Worm (Caenorhabditis elegans): ENCODE results near the gene ilkp-1.

Gene ilkp-1

DNA sequence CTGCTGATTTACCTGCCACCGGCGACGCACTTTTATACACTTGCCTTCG is 33.4 kb upstream of the ilkp-1 start, which contains the start of gene ram-2:
TSS of gene ram-2 (minus strand) at position 47 of the 49 bp plus-strand sequence.
- TF ChIP-seq flt-1 (GFP tag; IDR thresholded peaks at IDR 0.05) (no peak), aly-1 (tag; optimal IDR thresholded peaks at IDR 0.05) (no peak), scrt-1 (GFP tag; IDR thresholded peaks at IDR 0.05) (no peak), hnd-1 (tag; optimal IDR thresholded peaks at IDR 0.05) (no peak), ets-7 (tag; optimal IDR thresholded peaks at IDR 0.05) (no peak), sea-1 (GFP tag; conservative IDR thresholded peaks at IDR 0.05) (no peak), hmg-4 (GFP tag; optimal IDR thresholded peaks at IDR 0.05) (no peak), tra-4 (tag; optimal IDR thresholded peaks at IDR 0.05) (no peak), pes-1 (GFP tag; IDR thresholded peaks at IDR 0.05) (no peak), ceh-13 (GFP tag; optimal IDR thresholded peaks at IDR 0.05) (no peak), tbx-37 (GFP tag; conservative IDR thresholded peaks at IDR 0.05) (no peak), tbx-11 (GFP tag; IDR thresholded peaks at IDR 0.05) (no peak), B0310.2 (tag; optimal IDR thresholded peaks at IDR 0.05) (no peak), hmbx-1 (tag; optimal IDR thresholded peaks at IDR 0.05) (no peak), ama-1 (optimal IDR thresholded peaks at IDR 0.05) (no peak), F13C5.2 (tag; optimal IDR thresholded peaks at IDR 0.05) (no peak), ceh-36 (tag; optimal IDR thresholded peaks at IDR 0.05) (no peak)

DNA sequence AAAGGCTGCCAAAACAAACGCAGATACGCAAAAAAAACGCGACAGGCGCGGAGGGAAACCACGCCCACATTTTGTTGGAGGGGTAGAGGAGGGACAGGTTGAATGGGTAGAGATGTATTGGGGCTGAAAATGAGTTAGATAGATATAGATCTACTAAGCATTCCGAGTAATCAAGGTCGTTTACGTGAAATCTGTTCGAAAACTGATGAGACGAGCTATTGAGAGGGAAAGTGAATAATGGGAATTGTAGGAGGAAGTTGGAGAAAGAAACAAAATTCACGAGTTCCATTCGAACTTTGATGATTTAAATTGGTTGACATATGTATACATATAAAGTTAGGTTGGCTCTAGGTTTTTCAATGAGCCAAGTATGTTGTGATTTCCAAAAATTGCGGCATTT is 33.2 kb upstream of the ilkp-1 start:
- TF ChIP-seq hmg-4 (GFP tag; optimal IDR thresholded peaks at IDR 0.05) (no peak), B0310.2 (tag; optimal IDR thresholded peaks at IDR 0.05) (no peak)

DNA sequence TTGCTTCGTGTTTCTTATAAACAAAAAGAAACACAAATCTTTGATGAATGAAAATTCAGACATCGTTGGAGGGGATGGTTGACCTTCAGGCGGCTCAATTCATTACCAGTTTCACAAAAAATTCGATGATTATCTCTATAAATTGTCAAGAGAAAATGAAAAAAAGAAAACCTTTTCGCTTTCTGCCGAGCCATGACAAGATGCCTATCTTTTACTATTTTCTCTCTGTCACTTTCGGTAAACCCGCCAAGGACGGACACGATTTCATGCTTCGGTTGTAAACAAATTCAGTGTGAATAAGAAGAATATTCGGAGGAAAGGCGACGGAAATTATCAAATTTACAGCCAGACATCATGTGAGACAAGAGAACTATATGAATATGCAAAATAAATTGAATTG is 29.3 kb upstream of the ilkp-1 start:
- no peak for TF ChIP-seq ceh-13 (GFP tag; optimal IDR thresholded peaks at IDR 0.05)
- no peak for TF ChIP-seq flt-1 (GFP tag; IDR thresholded peaks at IDR 0.05)
- TF ChIP-seq ets-7 (tag; optimal IDR thresholded peaks at IDR 0.05), result no peak
- no peak for TF ChIP-seq ama-1 (optimal IDR thresholded peaks at IDR 0.05)
- TF ChIP-seq B0310.2 (tag; optimal IDR thresholded peaks at IDR 0.05), result no peak
- TF ChIP-seq ceh-36 (tag; optimal IDR thresholded peaks at IDR 0.05), result no peak
- no peak for TF ChIP-seq tbx-37 (GFP tag; conservative IDR thresholded peaks at IDR 0.05)
- no peak for TF ChIP-seq sea-1 (GFP tag; conservative IDR thresholded peaks at IDR 0.05)
- TF ChIP-seq aly-1 (tag; optimal IDR thresholded peaks at IDR 0.05), result no peak
- no peak for TF ChIP-seq tbx-11 (GFP tag; IDR thresholded peaks at IDR 0.05)
- no peak for TF ChIP-seq hnd-1 (tag; optimal IDR thresholded peaks at IDR 0.05)
- no peak for TF ChIP-seq F13C5.2 (tag; optimal IDR thresholded peaks at IDR 0.05)
- TF ChIP-seq hmg-4 (GFP tag; optimal IDR thresholded peaks at IDR 0.05), result no peak
- TF ChIP-seq tra-4 (tag; optimal IDR thresholded peaks at IDR 0.05), result no peak
- TF ChIP-seq pes-1 (GFP tag; IDR thresholded peaks at IDR 0.05), result no peak
- TF ChIP-seq hmbx-1 (tag; optimal IDR thresholded peaks at IDR 0.05), result no peak
- no peak for TF ChIP-seq scrt-1 (GFP tag; IDR thresholded peaks at IDR 0.05)

DNA sequence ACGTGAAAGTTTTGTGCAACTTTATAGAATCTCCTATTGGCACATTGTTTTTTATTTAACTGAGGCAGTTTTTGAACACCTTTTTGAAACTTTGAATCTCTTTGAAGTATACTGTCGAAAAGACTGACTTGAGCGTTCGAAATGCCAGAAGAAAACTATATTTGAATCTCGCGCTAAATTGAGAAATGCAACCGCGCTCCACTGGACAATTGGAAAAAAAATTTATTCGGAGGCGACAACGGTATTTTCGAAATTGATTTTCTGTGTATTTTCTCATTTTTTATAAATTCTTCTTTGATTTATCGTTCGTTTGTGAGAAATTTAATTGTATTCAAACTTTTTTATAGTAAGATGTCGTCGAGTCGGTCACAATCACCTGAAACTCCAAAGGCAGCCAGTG is 28.0 kb upstream of the ilkp-1 start, which contains the start of gene let-858:
TSS of gene let-858 (plus strand) at position 348 of the 400 bp plus-strand sequence.
- TF ChIP-seq B0310.2 (tag; optimal IDR thresholded peaks at IDR 0.05), result no peak
- TF ChIP-seq hmg-4 (GFP tag; optimal IDR thresholded peaks at IDR 0.05), result no peak
- TF ChIP-seq ama-1 (optimal IDR thresholded peaks at IDR 0.05), result no peak
- no peak for TF ChIP-seq tra-4 (tag; optimal IDR thresholded peaks at IDR 0.05)
- TF ChIP-seq ceh-13 (GFP tag; optimal IDR thresholded peaks at IDR 0.05), result no peak
- no peak for TF ChIP-seq F13C5.2 (tag; optimal IDR thresholded peaks at IDR 0.05)
- TF ChIP-seq ceh-36 (tag; optimal IDR thresholded peaks at IDR 0.05), result no peak
- TF ChIP-seq ets-7 (tag; optimal IDR thresholded peaks at IDR 0.05), result no peak
- no peak for TF ChIP-seq sea-1 (GFP tag; conservative IDR thresholded peaks at IDR 0.05)
- no peak for TF ChIP-seq tbx-37 (GFP tag; conservative IDR thresholded peaks at IDR 0.05)

DNA sequence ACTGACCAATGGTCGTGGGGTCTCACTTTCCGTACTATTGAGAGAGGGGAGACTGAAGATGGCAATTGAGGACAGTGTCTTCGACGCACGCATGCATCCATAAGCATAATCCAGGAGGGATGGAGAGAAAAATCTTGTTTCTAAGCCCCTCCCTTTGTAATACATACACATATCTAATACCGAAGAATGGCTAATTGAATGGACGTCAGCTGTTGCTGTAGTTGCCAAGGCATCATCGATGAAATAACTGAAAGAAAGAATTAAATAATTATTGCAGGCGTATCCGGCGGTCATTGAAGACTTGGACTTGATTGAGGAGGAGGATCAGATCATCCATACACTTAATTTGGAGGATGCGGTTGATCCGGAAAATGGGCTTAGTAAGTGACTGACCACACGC is 24.5 kb upstream of the ilkp-1 start, which contains the start of gene F33A8.7:
TSS of gene F33A8.7 (minus strand) at position 101 of the 400 bp plus-strand sequence.
- TF ChIP-seq tra-4 (tag; optimal IDR thresholded peaks at IDR 0.05), result no peak
- TF ChIP-seq ceh-36 (tag; optimal IDR thresholded peaks at IDR 0.05), result no peak
- no peak for TF ChIP-seq hmbx-1 (tag; optimal IDR thresholded peaks at IDR 0.05)
- TF ChIP-seq ama-1 (optimal IDR thresholded peaks at IDR 0.05), result no peak
- no peak for TF ChIP-seq aly-1 (tag; optimal IDR thresholded peaks at IDR 0.05)
- TF ChIP-seq flt-1 (GFP tag; IDR thresholded peaks at IDR 0.05), result no peak
- TF ChIP-seq tbx-11 (GFP tag; IDR thresholded peaks at IDR 0.05), result no peak
- no peak for TF ChIP-seq hnd-1 (tag; optimal IDR thresholded peaks at IDR 0.05)
- no peak for TF ChIP-seq ceh-13 (GFP tag; optimal IDR thresholded peaks at IDR 0.05)
- no peak for TF ChIP-seq scrt-1 (GFP tag; IDR thresholded peaks at IDR 0.05)
- TF ChIP-seq sea-1 (GFP tag; conservative IDR thresholded peaks at IDR 0.05), result no peak

DNA sequence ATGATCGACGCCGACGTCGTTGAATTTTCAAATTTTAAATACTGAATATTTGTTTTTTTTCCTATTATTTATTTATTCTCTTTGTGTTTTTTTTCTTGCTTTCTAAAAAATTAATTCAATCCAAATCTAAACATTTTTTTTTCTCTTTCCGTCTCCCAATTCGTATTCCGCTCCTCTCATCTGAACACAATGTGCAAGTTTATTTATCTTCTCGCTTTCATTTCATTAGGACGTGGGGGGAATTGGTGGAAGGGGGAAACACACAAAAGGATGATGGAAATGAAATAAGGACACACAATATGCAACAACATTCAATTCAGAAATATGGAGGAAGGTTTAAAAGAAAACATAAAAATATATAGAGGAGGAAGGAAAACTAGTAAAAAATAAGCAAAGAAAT is 22.3 kb upstream of the ilkp-1 start:
- TF ChIP-seq flt-1 (GFP tag; IDR thresholded peaks at IDR 0.05) (no peak), pes-1 (GFP tag; IDR thresholded peaks at IDR 0.05) (no peak), sea-1 (GFP tag; conservative IDR thresholded peaks at IDR 0.05) (no peak), ama-1 (optimal IDR thresholded peaks at IDR 0.05) (no peak), hmg-4 (GFP tag; optimal IDR thresholded peaks at IDR 0.05) (no peak), hmbx-1 (tag; optimal IDR thresholded peaks at IDR 0.05) (no peak), aly-1 (tag; optimal IDR thresholded peaks at IDR 0.05) (no peak), tbx-37 (GFP tag; conservative IDR thresholded peaks at IDR 0.05) (no peak), tbx-11 (GFP tag; IDR thresholded peaks at IDR 0.05) (no peak), hnd-1 (tag; optimal IDR thresholded peaks at IDR 0.05) (no peak), tra-4 (tag; optimal IDR thresholded peaks at IDR 0.05) (no peak), scrt-1 (GFP tag; IDR thresholded peaks at IDR 0.05) (no peak), F13C5.2 (tag; optimal IDR thresholded peaks at IDR 0.05) (no peak)

DNA sequence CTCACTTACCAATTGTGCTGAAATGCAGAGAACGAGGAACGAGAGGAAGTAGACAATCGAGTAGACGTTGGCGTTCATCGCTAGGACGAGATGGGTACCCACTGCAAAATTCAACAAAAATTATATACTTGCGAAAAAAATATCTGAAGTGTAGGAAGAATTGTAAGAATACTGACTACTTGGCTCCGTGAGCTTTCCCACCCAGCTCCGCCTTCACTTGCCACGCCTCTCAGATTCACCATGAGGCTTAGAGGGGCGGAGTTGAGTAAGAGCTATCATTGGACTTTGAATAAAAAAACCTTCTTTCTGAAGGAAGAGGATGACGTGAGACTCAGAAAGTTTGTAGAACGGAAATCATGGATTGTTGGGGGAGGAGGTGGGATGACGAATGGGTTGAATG is 19.8 kb upstream of the ilkp-1 start, which contains the start of gene nlp-18:
TSS of gene nlp-18 (minus strand) at position 101 of the 400 bp plus-strand sequence.
- TF ChIP-seq B0310.2 (tag; optimal IDR thresholded peaks at IDR 0.05) (no peak), aly-1 (tag; optimal IDR thresholded peaks at IDR 0.05) (no peak), ets-7 (tag; optimal IDR thresholded peaks at IDR 0.05) (no peak), F13C5.2 (tag; optimal IDR thresholded peaks at IDR 0.05) (no peak), pes-1 (GFP tag; IDR thresholded peaks at IDR 0.05) (no peak)

DNA sequence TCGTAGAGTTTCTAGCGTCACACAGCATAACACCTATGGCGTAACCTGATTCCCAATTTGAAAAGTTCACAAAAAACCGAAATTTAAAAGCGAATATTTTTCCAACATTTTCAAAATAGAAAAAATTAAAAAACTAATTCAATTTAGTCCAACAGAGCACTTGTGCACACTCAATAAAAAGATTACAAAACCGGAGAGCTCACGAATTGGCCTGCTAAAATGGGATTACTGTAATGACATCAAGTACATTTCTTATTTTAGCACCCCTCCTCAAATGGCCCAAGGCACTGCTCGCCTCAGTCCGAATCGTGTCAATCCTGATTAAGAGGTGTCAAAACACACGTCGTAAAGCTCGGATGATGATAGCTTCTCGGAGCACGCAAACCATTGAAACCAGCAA is 17.2 kb upstream of the ilkp-1 start:
- TF ChIP-seq F13C5.2 (tag; optimal IDR thresholded peaks at IDR 0.05), result no peak
- no peak for TF ChIP-seq flt-1 (GFP tag; IDR thresholded peaks at IDR 0.05)
- TF ChIP-seq aly-1 (tag; optimal IDR thresholded peaks at IDR 0.05), result no peak
- TF ChIP-seq ceh-13 (GFP tag; optimal IDR thresholded peaks at IDR 0.05), result no peak
- TF ChIP-seq sea-1 (GFP tag; conservative IDR thresholded peaks at IDR 0.05), result no peak
- no peak for TF ChIP-seq tbx-37 (GFP tag; conservative IDR thresholded peaks at IDR 0.05)
- TF ChIP-seq hnd-1 (tag; optimal IDR thresholded peaks at IDR 0.05), result no peak
- TF ChIP-seq B0310.2 (tag; optimal IDR thresholded peaks at IDR 0.05), result no peak
- TF ChIP-seq tra-4 (tag; optimal IDR thresholded peaks at IDR 0.05), result no peak

Measured in whole organism, early embryonic.